Worm (Caenorhabditis elegans): ENCODE results near the gene Y116A8C.40.
"Not testable (repeated sequence)": the region's sequence is repeated elsewhere in the genome, so short reads cannot be mapped to it uniquely, and the experiment has no call there.

The Y116A8C.40 gene

DNA sequence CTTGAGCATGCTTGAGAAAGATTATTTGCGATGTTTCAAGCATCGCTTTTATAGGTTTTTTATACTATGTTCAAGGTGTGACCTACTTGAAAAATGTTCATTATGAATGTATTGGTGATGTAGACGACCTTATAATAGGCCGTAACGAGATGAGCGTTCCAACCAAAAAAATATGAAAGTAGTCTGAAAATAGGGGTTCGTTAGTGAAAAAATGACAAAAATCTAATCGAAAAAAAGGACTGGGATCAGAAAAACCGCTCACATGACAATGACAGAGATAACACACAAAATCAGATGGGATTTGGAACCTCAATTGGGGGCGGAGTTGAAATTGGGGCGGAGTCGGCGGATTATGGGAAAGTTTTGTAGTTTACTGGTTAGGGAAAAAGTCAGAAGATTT is at the start of gene Y116A8C.40:
Gene Y116A8C.40 (minus strand): TSS at position 101 of the 400 bp plus-strand sequence.
- TF ChIP-seq W03F9.2 (tag; optimal IDR thresholded peaks at IDR 0.05): no peak
- TF ChIP-seq dao-5 (tag; optimal IDR thresholded peaks at IDR 0.05): no peak
- TF ChIP-seq him-1 (tag; optimal IDR thresholded peaks at IDR 0.05): no peak

DNA sequence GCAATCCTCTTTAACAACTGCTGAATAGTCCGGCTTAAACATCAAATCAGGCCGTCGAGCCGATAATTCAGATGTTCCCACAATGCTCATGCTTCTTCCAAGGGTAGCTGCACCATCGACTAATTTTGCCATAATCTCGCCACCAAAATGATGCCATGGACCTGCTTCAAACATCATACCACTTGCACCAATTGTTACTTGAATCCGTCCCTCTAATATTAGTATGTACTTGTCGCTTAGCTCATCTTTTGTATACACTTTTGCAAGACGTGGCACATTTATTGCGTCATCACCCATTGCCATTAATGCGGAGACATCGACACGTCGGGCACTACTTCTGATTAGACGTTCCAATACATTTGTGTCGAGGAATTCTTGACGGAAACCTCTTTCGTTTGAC is 48.9 kb upstream of the Y116A8C.40 start:
- TF ChIP-seq W03F9.2 (tag; optimal IDR thresholded peaks at IDR 0.05): no peak
- TF ChIP-seq dao-5 (tag; optimal IDR thresholded peaks at IDR 0.05): no peak
- no peak for TF ChIP-seq him-1 (tag; optimal IDR thresholded peaks at IDR 0.05)

DNA sequence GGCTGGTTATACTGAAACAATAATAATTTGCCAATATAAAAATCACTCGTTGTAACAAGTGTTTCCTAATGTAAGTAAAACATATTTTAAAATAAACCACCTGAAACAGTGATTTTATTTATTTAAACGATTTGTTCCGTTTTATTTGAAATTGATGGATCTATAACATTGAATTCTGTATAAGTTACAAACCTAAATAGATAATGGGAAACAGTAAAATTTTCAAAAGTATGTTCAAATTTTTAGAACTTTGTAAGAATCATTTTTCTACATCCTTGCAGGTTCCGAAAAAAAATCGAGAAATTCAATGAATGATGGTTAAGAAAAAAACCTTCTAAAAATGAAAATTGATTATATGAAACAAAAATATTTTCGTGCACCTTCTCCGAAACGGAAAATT is 42.7 kb upstream of the Y116A8C.40 start:
- no peak for TF ChIP-seq W03F9.2 (tag; optimal IDR thresholded peaks at IDR 0.05)
- no peak for TF ChIP-seq him-1 (tag; optimal IDR thresholded peaks at IDR 0.05)
- no peak for TF ChIP-seq dao-5 (tag; optimal IDR thresholded peaks at IDR 0.05)

DNA sequence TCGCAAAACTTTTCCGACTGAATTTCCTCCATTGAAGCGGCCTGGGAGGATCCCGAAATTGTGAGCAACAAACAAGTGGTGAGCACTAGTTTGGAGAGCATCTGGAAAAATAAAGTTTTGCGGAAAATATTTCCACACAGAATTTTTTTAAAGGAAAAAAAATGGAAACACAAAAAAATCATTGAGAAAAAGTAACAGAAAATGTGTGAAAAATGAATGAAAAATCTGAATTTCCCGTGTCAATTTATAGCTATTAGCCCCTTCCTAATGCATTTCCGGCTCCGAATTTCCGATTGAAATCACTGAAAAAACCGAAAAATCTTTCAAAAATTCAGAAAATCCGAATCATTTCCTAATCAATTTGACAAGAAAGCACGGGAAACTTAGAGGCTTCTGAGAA is 41.0 kb upstream of the Y116A8C.40 start, which contains the start of gene flp-17:
Gene flp-17 (minus strand): TSS at position 101 of the 400 bp plus-strand sequence.
- TF ChIP-seq him-1 (tag; optimal IDR thresholded peaks at IDR 0.05): no peak
- TF ChIP-seq dao-5 (tag; optimal IDR thresholded peaks at IDR 0.05): no peak
- TF ChIP-seq W03F9.2 (tag; optimal IDR thresholded peaks at IDR 0.05): no peak

DNA sequence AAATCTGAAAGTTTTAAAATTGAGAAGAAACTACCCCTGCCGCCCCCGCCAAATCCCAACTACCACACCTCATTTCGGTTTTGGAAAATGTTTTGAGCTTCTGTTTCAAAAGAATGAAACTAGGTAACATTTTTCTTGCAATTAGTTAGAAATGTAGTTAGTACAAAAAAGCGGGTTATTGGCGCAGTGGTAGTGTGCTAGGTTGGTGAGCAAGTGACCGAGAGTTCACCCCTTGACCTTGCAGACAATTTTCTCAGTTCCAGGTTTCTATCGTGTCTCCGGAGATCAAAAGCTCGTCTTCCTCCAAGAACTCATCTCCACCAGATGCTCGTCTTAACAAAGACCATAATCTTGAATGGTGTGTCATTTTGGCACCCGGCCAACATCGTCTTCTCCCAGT is 38.4 kb upstream of the Y116A8C.40 start:
- no peak for TF ChIP-seq dao-5 (tag; optimal IDR thresholded peaks at IDR 0.05)
- no peak for TF ChIP-seq him-1 (tag; optimal IDR thresholded peaks at IDR 0.05)
- TF ChIP-seq W03F9.2 (tag; optimal IDR thresholded peaks at IDR 0.05): no peak

DNA sequence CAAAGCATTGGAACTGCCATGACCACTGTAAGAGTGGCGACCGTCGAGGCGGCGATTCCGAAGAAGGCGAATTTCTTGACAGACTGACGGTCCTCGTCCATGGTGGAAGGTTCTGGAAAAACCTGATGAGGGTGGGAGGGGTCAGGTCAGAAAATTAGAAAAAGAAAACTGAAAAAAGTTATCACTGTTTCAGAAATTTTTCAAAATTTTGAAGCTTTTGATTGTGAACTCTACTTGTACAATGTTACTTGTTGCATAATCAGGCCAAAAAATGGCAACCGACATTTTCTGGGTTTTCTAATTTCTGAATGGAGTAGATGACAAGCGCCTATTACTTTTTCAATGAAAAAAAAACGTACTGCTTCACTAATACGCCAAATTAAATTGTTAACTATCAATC is 32.9 kb upstream of the Y116A8C.40 start, which contains the start of gene col-138:
Gene col-138 (minus strand): TSS at position 101 of the 400 bp plus-strand sequence.
- no peak for TF ChIP-seq W03F9.2 (tag; optimal IDR thresholded peaks at IDR 0.05)
- TF ChIP-seq dao-5 (tag; optimal IDR thresholded peaks at IDR 0.05): no peak
- no peak for TF ChIP-seq him-1 (tag; optimal IDR thresholded peaks at IDR 0.05)

DNA sequence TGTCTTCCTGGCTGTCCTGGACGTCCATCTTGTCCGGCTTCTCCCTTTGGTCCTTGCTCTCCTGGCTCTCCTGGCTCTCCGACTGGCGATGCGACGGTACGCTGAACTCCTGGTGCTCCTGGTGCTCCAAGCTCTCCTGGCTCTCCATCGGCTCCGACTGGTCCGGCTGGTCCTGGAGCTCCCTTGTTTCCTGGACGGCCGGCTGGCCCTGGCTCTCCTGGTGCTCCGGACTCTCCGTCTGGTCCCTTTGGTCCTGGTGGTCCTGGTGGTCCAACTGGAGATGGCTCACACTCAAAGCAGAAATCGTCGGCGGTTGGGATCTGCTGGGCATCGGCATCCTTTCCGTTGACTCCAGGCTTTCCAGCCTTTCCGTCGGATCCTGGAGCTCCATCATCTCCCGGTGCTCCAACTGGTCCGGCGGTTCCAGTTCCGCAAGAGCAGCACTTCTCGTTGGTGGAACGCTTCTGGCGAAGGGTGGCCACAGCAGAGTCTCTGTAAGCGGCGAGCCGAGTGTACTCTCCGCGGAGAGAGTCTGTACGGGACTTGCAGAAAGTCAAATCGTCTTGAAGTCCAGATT is 32.3 kb upstream of the Y116A8C.40 start:
- TF ChIP-seq him-1 (tag; optimal IDR thresholded peaks at IDR 0.05): no peak

DNA sequence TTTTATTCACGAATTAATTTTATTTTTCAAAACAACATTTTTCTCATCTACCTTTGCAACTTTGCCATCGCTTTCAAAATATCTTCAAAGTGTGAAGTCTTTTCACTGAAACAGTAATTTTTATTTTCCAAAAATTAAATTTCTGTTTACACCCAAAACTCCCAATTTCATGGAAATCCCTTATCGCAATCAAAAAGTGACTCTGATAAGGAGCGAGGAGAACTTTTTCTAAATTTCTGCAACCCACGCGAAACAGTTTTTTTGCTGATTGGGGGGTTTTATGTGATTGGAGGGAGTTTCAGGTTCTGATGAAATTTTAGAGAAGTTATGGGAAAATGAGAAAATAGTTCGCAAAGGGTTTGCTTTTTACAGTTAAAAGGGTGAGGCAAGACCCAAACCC is 28.8 kb upstream of the Y116A8C.40 start:
- TF ChIP-seq dao-5 (tag; optimal IDR thresholded peaks at IDR 0.05) (no peak), him-1 (tag; optimal IDR thresholded peaks at IDR 0.05) (no peak), W03F9.2 (tag; optimal IDR thresholded peaks at IDR 0.05) (no peak)

DNA sequence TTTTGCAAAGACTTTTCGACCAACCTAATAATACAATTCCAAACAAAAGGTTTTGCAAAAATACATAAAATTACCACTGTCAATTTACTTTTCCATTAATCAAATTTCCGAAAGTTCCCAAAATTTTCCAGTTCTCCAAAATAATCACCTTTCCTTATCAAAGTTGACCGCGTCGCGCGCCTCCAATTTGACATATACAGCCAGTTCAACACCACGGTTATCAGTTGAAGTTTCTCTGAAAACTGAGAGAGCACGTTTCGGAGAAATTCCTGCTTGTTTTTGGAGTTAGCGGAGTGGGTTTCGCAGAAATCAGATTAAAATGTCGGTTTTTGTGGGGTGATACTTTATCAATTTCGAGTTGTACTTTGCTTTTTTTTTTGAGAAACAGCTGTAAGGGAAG is 28.3 kb upstream of the Y116A8C.40 start:
- no peak for TF ChIP-seq dao-5 (tag; optimal IDR thresholded peaks at IDR 0.05)
- TF ChIP-seq W03F9.2 (tag; optimal IDR thresholded peaks at IDR 0.05): no peak
- no peak for TF ChIP-seq him-1 (tag; optimal IDR thresholded peaks at IDR 0.05)

DNA sequence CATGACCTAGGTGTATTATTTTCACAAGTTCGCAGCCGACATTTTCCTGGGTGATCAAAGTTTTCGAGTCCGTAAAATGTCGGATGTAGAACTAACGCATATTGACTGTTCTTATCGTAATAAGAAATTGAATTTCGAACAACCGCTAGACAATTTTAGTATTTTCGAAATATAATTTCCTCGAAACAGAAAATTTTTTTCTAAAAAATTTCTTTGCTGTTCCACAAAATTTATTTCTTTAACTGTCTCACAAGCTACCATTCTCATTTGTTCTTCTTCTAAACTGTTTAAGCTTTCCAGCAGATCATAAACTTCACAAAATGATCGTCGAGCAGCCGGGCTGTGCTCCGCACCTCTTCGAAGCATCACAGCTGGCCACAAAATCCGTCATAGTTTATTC is 25.4 kb upstream of the Y116A8C.40 start, which contains the start of gene C52D10.3:
Gene C52D10.3 (plus strand): TSS at position 301 of the 400 bp plus-strand sequence.
- no peak for TF ChIP-seq him-1 (tag; optimal IDR thresholded peaks at IDR 0.05)
- TF ChIP-seq dao-5 (tag; optimal IDR thresholded peaks at IDR 0.05): no peak
- TF ChIP-seq W03F9.2 (tag; optimal IDR thresholded peaks at IDR 0.05): no peak

DNA sequence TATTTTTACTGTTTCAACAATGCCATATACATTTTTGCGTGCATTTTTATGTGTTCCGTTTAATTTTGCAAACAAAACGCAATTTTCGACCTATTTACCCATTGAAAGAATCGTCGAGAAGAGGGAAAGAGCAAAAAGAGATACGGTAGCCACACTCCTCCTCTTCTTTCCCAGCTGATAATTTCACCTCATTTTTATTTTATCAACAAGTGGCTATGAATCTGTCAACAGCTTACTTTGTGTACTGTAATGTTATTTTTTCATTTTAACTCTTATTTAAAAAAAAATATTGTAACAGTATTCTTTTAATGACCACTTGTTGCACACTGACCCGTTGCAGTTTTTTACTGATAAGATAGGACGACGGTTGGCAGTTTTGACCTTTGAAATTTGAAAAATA is 24.2 kb upstream of the Y116A8C.40 start:
- no peak for TF ChIP-seq W03F9.2 (tag; optimal IDR thresholded peaks at IDR 0.05)

DNA sequence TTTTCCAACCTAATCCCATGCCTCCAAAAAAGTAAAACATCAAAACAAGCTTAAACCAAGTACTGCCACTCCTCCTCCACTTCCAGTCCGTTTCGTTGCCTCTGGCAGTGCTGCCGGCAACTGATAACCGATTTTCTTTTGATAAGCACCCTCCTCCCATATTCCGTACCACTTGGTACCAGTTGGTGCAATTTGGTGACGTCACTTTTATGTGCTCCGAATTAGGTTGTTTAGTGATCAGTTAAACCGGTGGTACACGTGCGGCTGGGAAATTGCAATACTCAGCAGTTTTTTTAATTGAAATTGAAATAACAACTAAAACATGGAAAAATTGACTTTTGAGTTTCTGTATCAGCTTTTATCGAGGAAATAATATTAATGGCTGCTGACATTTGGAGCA is 23.3 kb upstream of the Y116A8C.40 start:
- TF ChIP-seq him-1 (tag; optimal IDR thresholded peaks at IDR 0.05) (no peak), W03F9.2 (tag; optimal IDR thresholded peaks at IDR 0.05) (no peak), dao-5 (tag; optimal IDR thresholded peaks at IDR 0.05) (no peak)

DNA sequence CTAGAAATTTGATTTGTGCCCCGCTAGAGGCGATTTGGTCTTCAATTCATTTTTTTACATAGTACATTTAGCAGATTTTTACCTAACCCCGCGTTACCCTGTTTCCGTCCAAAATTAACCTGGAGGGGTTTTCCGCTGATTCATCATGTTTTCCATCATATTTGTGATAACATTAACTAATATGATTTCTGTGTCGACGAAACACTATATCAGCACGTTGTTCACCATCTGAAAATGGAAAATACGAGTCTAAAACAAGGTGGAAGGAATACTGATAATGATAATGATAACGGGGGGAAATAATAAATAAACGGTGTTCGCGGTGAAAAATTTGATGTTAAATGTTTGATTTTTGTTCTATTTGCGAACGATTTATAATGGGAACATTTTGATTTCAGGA is 21.0 kb upstream of the Y116A8C.40 start:
- TF ChIP-seq dao-5 (tag; optimal IDR thresholded peaks at IDR 0.05) (no peak), W03F9.2 (tag; optimal IDR thresholded peaks at IDR 0.05) (no peak)

DNA sequence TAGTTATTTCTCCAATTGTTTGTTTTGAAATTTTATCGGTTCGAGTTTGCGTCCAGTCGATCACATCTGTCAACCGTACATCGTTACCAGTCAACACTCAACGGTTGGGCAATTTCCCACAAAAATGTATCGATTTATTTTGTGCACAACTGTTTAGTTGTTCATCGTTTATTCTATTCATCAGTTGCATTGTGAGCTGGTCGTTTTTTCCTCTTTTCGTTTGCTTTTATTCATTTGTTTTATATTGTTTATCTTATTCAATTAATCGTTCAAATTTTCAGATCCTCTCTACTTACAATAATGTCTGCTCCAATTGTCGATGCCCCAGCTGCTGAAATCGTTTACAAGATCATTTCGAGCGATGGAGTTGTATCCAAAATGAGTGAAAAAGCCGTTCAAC is 16.2 kb upstream of the Y116A8C.40 start, which contains the start of gene skr-12:
Gene skr-12 (plus strand): TSS at position 301 of the 400 bp plus-strand sequence.
- TF ChIP-seq W03F9.2 (tag; optimal IDR thresholded peaks at IDR 0.05) (no peak), dao-5 (tag; optimal IDR thresholded peaks at IDR 0.05) (no peak), him-1 (tag; optimal IDR thresholded peaks at IDR 0.05) (no peak)

DNA sequence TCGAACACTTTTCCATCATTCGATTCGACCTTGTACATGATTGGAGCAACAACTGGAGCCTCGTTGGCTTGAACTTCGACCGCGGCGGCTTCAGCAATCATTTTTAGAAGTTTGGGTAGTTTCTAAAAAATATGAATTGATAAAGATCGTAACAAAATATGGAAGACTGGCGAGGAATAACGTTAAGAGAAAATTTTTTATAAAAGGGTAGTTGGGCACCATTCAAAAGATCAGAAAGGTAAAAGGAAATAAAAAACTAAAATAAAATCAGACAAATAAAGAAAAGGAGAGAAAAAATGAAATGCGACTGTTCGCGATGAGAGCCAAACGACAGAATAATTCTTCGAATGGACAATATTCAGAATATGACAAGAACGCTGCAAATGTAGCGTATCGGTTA is 15.0 kb upstream of the Y116A8C.40 start, which contains the start of gene skr-8:
Gene skr-8 (minus strand): TSS at position 101 of the 400 bp plus-strand sequence.
- not testable (repeated sequence) for TF ChIP-seq dao-5, him-1, W03F9.2 (tag; optimal IDR thresholded peaks at IDR 0.05)
